Fruit fly (Drosophila melanogaster): ENCODE results near the gene Gmap.

DNA sequence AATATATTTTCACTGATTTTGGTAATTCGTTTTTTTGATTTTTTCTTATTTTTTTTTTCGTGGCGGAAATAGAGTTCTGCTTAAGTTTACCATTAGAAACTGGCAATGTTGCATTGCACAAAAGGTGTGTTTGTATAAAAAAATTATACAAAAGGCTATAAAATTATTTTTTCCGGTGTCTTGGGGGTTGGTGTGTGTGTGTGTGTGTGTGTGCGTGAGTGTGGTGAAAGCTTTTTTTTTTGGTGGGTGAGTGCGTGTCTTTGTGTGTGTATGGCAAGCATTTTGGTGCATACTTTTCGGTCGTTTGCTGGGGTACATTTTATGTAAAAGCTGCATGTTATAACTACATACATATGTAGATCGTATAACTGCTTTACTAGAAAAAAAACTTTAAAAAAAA is 24.7 kb downstream of the Gmap start:
- TF ChIP-seq EcR (GFP tag; optimal IDR thresholded peaks at IDR 0.05) = no peak
- TF ChIP-seq psq (optimal IDR thresholded peaks at IDR 0.05) = no peak

Data from whole organism.